Worm (Caenorhabditis elegans) whole organism, L2 larva: Measurements from ENCODE around the gene F19C7.4.
A peak's percentile ranks its signal among the peaks of the same experiment; 100 is the strongest.

ENCODE experiments used
- C34F6.9 ChIP-seq: fragments of 150-350 bp; optimal IDR thresholded peaks from 2 replicates; lab custom pipeline; 2014; ENCODE audit warnings: missing biosample characterization, missing genetic modification characterization
- F13H6.1 ChIP-seq: sonication (generic microtip); optimal IDR thresholded peaks from 2 replicates; lab custom pipeline; 2016; ENCODE audit warnings: missing genetic modification characterization, missing compliant biosample characterization
- R02D3.7 ChIP-seq: fragments of 150-350 bp; optimal IDR thresholded peaks from 2 replicates; lab custom pipeline; 2014; ENCODE audit warnings: missing biosample characterization, missing genetic modification characterization
- Y55F3AM.14 ChIP-seq: fragments of 200-800 bp; sonication (Bioruptor generic); optimal IDR thresholded peaks from 2 replicates; lab custom pipeline; 2018; ENCODE audit warnings: mild to moderate bottlenecking, missing genetic modification characterization, missing compliant biosample characterization
- alr-1 ChIP-seq: fragments of 150-350 bp; optimal IDR thresholded peaks from 2 replicates; lab custom pipeline; 2014; ENCODE audit warnings: missing biosample characterization, missing genetic modification characterization
- ama-1 ChIP-seq: fragments of 150-350 bp; optimal IDR thresholded peaks from 2 replicates; lab custom pipeline; 2018; ENCODE audit warnings: inconsistent platforms
- blmp-1 ChIP-seq: sonication (generic microtip); optimal IDR thresholded peaks from 2 replicates; lab custom pipeline; 2017; ENCODE audit warnings: missing genetic modification characterization, mild to moderate bottlenecking, missing compliant biosample characterization, antibody characterized with exemption, moderate library complexity; ENCODE audit not compliant: insufficient read depth
- ceh-16 ChIP-seq: fragments of 150-350 bp; optimal IDR thresholded peaks from 2 replicates; lab custom pipeline; 2014; ENCODE audit warnings: missing biosample characterization, missing genetic modification characterization
- crh-2 ChIP-seq: sonication (generic microtip); optimal IDR thresholded peaks from 2 replicates; lab custom pipeline; 2017; ENCODE audit warnings: missing biosample characterization, missing genetic modification characterization
- egl-27 ChIP-seq: sonication (generic microtip); optimal IDR thresholded peaks from 3 replicates; lab custom pipeline; 2017; ENCODE audit warnings: missing biosample characterization, missing genetic modification reagents, missing genetic modification characterization
- fos-1 ChIP-seq: fragments of 150-350 bp; optimal IDR thresholded peaks from 2 replicates; lab custom pipeline; 2014; ENCODE audit warnings: missing biosample characterization, missing genetic modification characterization
- lin-11 ChIP-seq: fragments of 150-350 bp; sonication (generic microtip); optimal IDR thresholded peaks from 2 replicates; lab custom pipeline; 2014; ENCODE audit warnings: missing biosample characterization, missing genetic modification characterization, inconsistent platforms, mixed read lengths
- lin-13 ChIP-seq: fragments of 150-350 bp; optimal IDR thresholded peaks from 2 replicates; lab custom pipeline; 2014; ENCODE audit warnings: missing biosample characterization, missing genetic modification reagents, missing genetic modification characterization
- lsy-2 ChIP-seq, 2 experiments: fragments of 150-350 bp in 1 of 2; sonication (generic microtip) in 1 of 2; optimal IDR thresholded peaks; 2 replicates each; lab custom pipeline; 2014 to 2017; ENCODE audit warnings: missing biosample characterization in 2 of 2, missing genetic modification characterization in 2 of 2
- mab-5 ChIP-seq: fragments of 150-350 bp; optimal IDR thresholded peaks from 2 replicates; lab custom pipeline; 2014; ENCODE audit warnings: missing biosample characterization, missing genetic modification characterization
- mbf-1 ChIP-seq: sonication (generic microtip); optimal IDR thresholded peaks from 2 replicates; lab custom pipeline; 2017; ENCODE audit warnings: missing biosample characterization, missing genetic modification characterization
- mdl-1 ChIP-seq, 2 experiments: fragments of 150-350 bp in 1 of 2; sonication (generic microtip) in 1 of 2; optimal IDR thresholded peaks; 2 replicates each; lab custom pipeline; 2017; ENCODE audit warnings: missing biosample characterization in 2 of 2, missing genetic modification characterization in 2 of 2
- nhr-11 ChIP-seq: fragments of 150-350 bp; optimal IDR thresholded peaks from 2 replicates; lab custom pipeline; 2014; ENCODE audit warnings: missing biosample characterization, missing genetic modification characterization
- nhr-12 ChIP-seq: fragments of 150-350 bp; optimal IDR thresholded peaks from 2 replicates; lab custom pipeline; 2014; ENCODE audit warnings: missing biosample characterization, missing genetic modification characterization
- nhr-129 ChIP-seq: fragments of 150-350 bp; optimal IDR thresholded peaks from 2 replicates; lab custom pipeline; 2014; ENCODE audit warnings: missing biosample characterization, missing genetic modification characterization
- nhr-21 ChIP-seq: fragments of 150-350 bp; optimal IDR thresholded peaks from 2 replicates; lab custom pipeline; 2014; ENCODE audit warnings: missing biosample characterization, missing genetic modification characterization
- nhr-23 ChIP-seq: fragments of 150-350 bp; optimal IDR thresholded peaks from 2 replicates; lab custom pipeline; 2014; ENCODE audit warnings: missing biosample characterization, missing genetic modification reagents, missing genetic modification characterization
- nhr-6 ChIP-seq: fragments of 150-350 bp; optimal IDR thresholded peaks from 2 replicates; lab custom pipeline; 2014; ENCODE audit warnings: missing biosample characterization, missing genetic modification characterization
- peb-1 ChIP-seq: fragments of 150-350 bp; optimal IDR thresholded peaks from 2 replicates; lab custom pipeline; 2014; ENCODE audit warnings: missing biosample characterization, missing genetic modification characterization
- sem-4 ChIP-seq: fragments of 150-350 bp; optimal IDR thresholded peaks from 2 replicates; lab custom pipeline; 2014; ENCODE audit warnings: missing biosample characterization, missing genetic modification reagents, missing genetic modification characterization
- skn-1 ChIP-seq: sonication (generic microtip); optimal IDR thresholded peaks from 2 replicates; lab custom pipeline; 2017; ENCODE audit warnings: missing biosample characterization, missing genetic modification characterization
- sma-3 ChIP-seq: sonication (generic microtip); optimal IDR thresholded peaks from 2 replicates; lab custom pipeline; 2016; ENCODE audit warnings: missing genetic modification reagents, missing genetic modification characterization, missing compliant biosample characterization
- sma-9 ChIP-seq, 2 experiments: fragments of 150-350 bp in 1 of 2; sonication (generic microtip) in 1 of 2; optimal IDR thresholded peaks; 2 replicates each; lab custom pipeline; 2014 to 2016; ENCODE audit warnings: missing genetic modification characterization in 2 of 2, mild to moderate bottlenecking in 1 of 2, missing biosample characterization in 1 of 2, missing compliant biosample characterization in 1 of 2, missing genetic modification reagents in 1 of 2, moderate library complexity in 1 of 2
- snpc-4 ChIP-seq: fragments of 150-350 bp; optimal IDR thresholded peaks from 2 replicates; lab custom pipeline; 2014; ENCODE audit warnings: missing biosample characterization, missing genetic modification characterization
- unc-39 ChIP-seq: fragments of 150-350 bp; optimal IDR thresholded peaks from 2 replicates; lab custom pipeline; 2014; ENCODE audit warnings: missing biosample characterization, missing genetic modification characterization
- unc-55 ChIP-seq: fragments of 150-350 bp; sonication (generic microtip); optimal IDR thresholded peaks from 3 replicates; lab custom pipeline; 2014; ENCODE audit warnings: missing biosample characterization, missing genetic modification reagents, missing genetic modification characterization
- unc-62 ChIP-seq: fragments of 150-350 bp; optimal IDR thresholded peaks from 2 replicates; lab custom pipeline; 2014; ENCODE audit warnings: missing biosample characterization, missing genetic modification reagents, missing genetic modification characterization
- zag-1 ChIP-seq: fragments of 150-350 bp; optimal IDR thresholded peaks from 2 replicates; lab custom pipeline; 2014; ENCODE audit warnings: missing biosample characterization, missing genetic modification characterization
- ztf-1 ChIP-seq: fragments of 200-800 bp; sonication (Bioruptor generic); conservative IDR thresholded peaks from 2 replicates; pipeline ENCODE4 v1.3.6; 2022; ENCODE audit warnings: missing genetic modification characterization, missing compliant biosample characterization
- ztf-11 ChIP-seq: sonication (generic microtip); optimal IDR thresholded peaks from 2 replicates; lab custom pipeline; 2017; ENCODE audit warnings: missing biosample characterization, missing genetic modification characterization
- ztf-4 ChIP-seq: fragments of 150-350 bp; optimal IDR thresholded peaks from 2 replicates; lab custom pipeline; 2014; ENCODE audit warnings: missing biosample characterization, missing genetic modification characterization

F19C7.4 gene

DNA sequence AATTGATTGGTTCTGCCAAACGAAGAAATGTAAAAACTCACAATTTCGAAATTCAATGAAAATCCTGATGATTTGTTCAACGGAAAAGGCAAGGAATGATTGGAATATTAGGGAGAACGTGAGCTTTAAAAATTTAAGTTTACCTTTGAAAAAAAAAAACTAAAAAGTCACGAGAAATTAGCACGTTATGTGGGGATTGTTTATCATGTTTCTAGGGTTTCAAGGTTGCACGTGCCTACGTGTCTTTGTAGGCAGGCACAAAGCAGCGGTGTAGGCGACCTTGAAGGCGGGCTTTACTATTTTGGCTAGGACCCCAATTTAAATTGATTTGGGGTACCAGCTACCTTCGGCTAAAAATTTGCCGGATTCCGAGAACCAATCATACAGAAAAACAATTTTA lies 35.3 kb upstream of the F19C7.4 start, which contains the start of gene F28E10.4:
TSS of gene F28E10.4 (minus strand) at position 101 of the 400 bp plus-strand sequence.
- TF ChIP-seq crh-2 (tag; lab: Kevin White, UChicago) (no peak), nhr-6 (tag; lab: Kevin White, UChicago) (no peak), R02D3.7 (no peak), lin-11 (no peak), sem-4 (no peak)
- TF ChIP-seq, all 48 proteins: peak for 0

DNA sequence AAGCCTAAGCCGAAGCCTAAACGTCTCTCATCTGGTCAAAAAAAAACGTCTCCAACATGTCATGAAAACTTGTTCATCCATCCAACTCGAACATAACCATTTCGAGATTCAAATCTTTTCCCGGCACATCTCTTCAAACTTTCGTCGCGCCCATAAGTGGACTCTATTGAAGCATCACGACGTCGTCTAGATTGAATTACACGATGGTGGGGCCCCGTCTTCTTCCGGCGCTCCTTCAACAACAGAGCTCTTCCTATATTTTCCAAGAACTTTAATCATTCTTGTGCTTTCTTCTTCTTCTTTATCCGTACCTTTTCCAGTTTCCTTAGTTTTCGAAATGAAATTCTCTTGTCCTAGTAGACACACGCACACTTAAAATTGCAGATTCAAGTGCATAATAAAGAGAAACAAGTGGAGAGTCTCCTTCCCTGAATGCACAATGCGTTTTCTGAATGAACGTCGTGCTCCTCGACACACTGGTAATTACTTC lies 34.2 kb upstream of the F19C7.4 start, which contains the start of gene F28E10.1:
TSS of gene F28E10.1 (plus strand) at position 440 of the 490 bp plus-strand sequence.
- no peak for TF ChIP-seq unc-62 (GFP tag; lab: Kevin White, UChicago)

DNA sequence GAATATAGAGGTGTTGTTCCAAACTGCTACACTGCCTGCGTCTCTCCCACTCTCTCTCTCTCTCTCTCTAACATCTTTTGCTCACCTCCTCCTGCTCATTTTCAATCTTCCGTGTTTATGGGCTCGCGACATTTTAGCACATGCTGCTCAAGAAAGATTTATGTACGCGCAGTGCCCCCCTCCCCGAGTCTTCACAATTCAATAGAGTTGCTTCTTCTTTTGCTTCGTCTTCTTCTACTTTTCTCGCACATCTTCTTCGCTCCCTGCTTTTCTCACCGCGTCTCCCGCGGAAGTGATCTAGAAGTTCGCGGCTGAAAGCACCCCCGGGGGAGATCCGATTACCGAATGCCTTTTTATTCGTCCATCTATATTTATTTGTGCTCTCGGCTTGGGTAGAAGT lies 32.1 kb upstream of the F19C7.4 start:
- TF ChIP-seq sma-9 (GFP tag; optimal IDR thresholded peaks at IDR 0.05; lab: Kevin White, UChicago) (peak; percentile 7), sma-9 (tag; optimal IDR thresholded peaks at IDR 0.05; lab: Kevin White, UChicago) (no peak), C34F6.9 (tag; lab: Kevin White, UChicago) (peak; percentile 29), ama-1 (lab: Kevin White, UChicago) (no peak), Y55F3AM.14 (peak; percentile 8), nhr-12 (tag; lab: Kevin White, UChicago) (no peak), unc-55 (GFP tag; lab: Kevin White, UChicago) (peak; percentile 7)

DNA sequence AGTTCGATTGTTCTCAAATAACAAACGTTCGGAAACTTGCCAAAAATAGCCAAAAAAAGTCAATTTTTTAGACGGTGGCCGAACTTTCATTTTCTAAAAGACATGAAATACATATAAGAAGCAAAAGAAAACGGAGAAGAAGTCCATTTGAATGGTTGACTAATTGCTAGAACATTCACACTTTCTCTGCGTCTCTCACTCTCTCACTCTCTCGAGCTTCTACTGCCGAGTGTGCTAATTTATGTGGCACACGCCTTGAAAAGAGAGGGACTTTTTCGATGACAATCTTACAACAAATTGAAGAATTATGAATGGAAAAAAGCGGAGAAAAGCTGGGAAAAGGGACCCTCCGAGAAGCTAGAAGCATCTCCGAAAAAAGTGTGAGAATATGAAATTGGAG lies 28.6 kb upstream of the F19C7.4 start:
- peak; percentile 8 for TF ChIP-seq unc-55 (GFP tag; lab: Kevin White, UChicago)
- TF ChIP-seq mab-5 (tag; lab: Kevin White, UChicago): peak; percentile 22
- no peak for TF ChIP-seq unc-39 (tag; lab: Kevin White, UChicago)
- peak; percentile 34 for TF ChIP-seq crh-2 (tag; lab: Kevin White, UChicago)
- no peak for TF ChIP-seq zag-1 (tag; lab: Kevin White, UChicago)
- no peak for TF ChIP-seq unc-62 (GFP tag; lab: Kevin White, UChicago)
- peak; percentile 6 for TF ChIP-seq C34F6.9 (tag; lab: Kevin White, UChicago)

DNA sequence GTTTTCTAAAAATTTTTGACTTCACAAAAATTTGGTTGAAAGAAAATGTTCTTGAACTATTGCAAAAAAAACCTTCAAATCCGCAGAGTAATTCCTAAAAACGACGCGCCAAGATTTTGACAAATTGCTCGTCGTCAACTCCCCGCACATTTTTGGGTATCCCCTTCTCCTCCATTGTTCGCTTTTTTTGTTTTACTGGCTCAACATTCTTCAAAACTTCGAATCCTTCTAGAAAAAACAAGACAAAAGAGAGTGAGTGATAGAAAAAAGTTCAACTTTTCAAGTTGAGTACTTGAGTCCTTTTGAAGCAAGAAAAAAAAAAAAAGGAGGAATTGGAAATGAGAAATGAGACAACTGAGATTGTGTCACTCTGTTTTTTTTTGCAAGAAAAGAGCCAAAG lies 25.8 kb upstream of the F19C7.4 start:
- TF ChIP-seq lsy-2 (tag; optimal IDR thresholded peaks at IDR 0.05; lab: Kevin White, UChicago) (peak in 1 of 2 experiments; percentile 4), unc-55 (GFP tag; lab: Kevin White, UChicago) (peak; percentile 61), crh-2 (tag; lab: Kevin White, UChicago) (no peak), zag-1 (tag; lab: Kevin White, UChicago) (no peak)

DNA sequence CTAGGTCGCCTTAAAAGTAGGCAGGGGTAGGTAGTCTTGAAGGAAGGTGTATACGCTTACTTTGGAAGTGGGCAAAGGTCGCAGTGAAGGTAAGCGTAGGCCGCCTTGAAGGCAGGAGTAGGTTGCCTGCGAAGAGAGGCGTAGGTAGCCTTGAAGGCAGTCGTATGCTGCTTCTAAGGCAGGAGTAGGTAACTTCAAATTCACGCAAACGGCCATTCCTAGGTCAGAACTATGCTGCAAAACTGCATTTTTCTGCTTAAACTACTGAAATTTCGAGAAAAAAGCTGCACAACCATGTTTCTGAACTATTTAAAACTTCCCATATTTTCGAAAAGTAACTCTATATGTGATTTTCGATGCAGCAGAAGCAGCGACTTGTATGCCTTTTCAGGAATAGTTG lies 23.2 kb upstream of the F19C7.4 start:
- TF ChIP-seq C34F6.9 (tag; lab: Kevin White, UChicago): no peak
- no peak for TF ChIP-seq mbf-1 (tag; lab: Kevin White, UChicago)
- TF ChIP-seq ceh-16 (tag; lab: Kevin White, UChicago): no peak

DNA sequence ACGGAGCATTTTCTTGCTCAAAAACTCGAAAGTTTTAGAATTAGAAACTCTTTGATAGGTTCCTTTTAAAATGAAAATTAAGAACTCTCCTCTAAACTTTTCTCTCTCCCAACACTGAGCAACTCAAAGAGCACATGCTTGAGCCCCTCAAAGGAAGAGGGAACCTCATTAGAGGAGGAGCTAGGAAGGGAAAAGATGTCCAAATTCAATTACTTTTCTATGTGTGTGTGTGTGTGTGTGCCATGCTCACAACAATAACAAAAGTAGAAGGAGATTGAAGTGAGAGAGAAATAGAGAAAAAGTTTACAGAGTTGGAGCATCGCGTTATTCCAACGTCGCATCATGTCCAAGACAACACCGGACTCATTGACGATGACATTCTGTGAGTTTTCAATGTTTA lies 16.7 kb upstream of the F19C7.4 start:
- peak; percentile 76 for TF ChIP-seq sem-4
- no peak for TF ChIP-seq nhr-12 (tag; lab: Kevin White, UChicago)
- TF ChIP-seq ztf-11 (tag; lab: Kevin White, UChicago): no peak
- TF ChIP-seq mdl-1 (tag; optimal IDR thresholded peaks at IDR 0.05; lab: Kevin White, UChicago): peak in 1 of 2 experiments; percentile 63
- peak; percentile 6 for TF ChIP-seq nhr-6 (tag; lab: Kevin White, UChicago)
- TF ChIP-seq nhr-23 (tag; lab: Kevin White, UChicago): no peak
- no peak for TF ChIP-seq snpc-4 (tag; lab: Kevin White, UChicago)
- TF ChIP-seq ztf-4: no peak
- TF ChIP-seq unc-62 (GFP tag; lab: Kevin White, UChicago): no peak
- TF ChIP-seq crh-2 (tag; lab: Kevin White, UChicago): no peak
- TF ChIP-seq alr-1 (tag; lab: Kevin White, UChicago): no peak
- no peak for TF ChIP-seq Y55F3AM.14
- TF ChIP-seq C34F6.9 (tag; lab: Kevin White, UChicago): peak; percentile 54
- no peak for TF ChIP-seq fos-1 (tag; lab: Kevin White, UChicago)
- no peak for TF ChIP-seq ceh-16 (tag; lab: Kevin White, UChicago)
- TF ChIP-seq blmp-1 (tag; lab: Kevin White, UChicago): no peak
- TF ChIP-seq mab-5 (tag; lab: Kevin White, UChicago): no peak
- TF ChIP-seq lin-11: no peak
- TF ChIP-seq egl-27: no peak
- TF ChIP-seq nhr-129 (tag; lab: Kevin White, UChicago): peak; percentile 58
- no peak for TF ChIP-seq F13H6.1 (tag; lab: Kevin White, UChicago)
- TF ChIP-seq peb-1 (tag; lab: Kevin White, UChicago): no peak
- no peak for TF ChIP-seq nhr-21 (tag; lab: Kevin White, UChicago)
- TF ChIP-seq sma-3 (GFP tag; lab: Kevin White, UChicago): no peak
- TF ChIP-seq nhr-11 (tag; lab: Kevin White, UChicago): no peak
- peak in 1 of 2 experiments; percentile 48 for TF ChIP-seq lsy-2 (tag; optimal IDR thresholded peaks at IDR 0.05; lab: Kevin White, UChicago)
- TF ChIP-seq R02D3.7: no peak
- TF ChIP-seq sma-9 (GFP tag; optimal IDR thresholded peaks at IDR 0.05; lab: Kevin White, UChicago): peak; percentile 18
- no peak for TF ChIP-seq sma-9 (tag; optimal IDR thresholded peaks at IDR 0.05; lab: Kevin White, UChicago)
- TF ChIP-seq ztf-1 (GFP tag; lab: Robert Waterston, UW): no peak
- no peak for TF ChIP-seq skn-1 (tag; lab: Kevin White, UChicago)
- peak; percentile 53 for TF ChIP-seq zag-1 (tag; lab: Kevin White, UChicago)
- no peak for TF ChIP-seq lin-13 (GFP tag; lab: Kevin White, UChicago)
